Worm (Caenorhabditis elegans) whole organism, young adult: ENCODE data around the gene clec-121.

Experiments
- C17E4.6 ChIP-seq: fragments of 200-800 bp; sonication (Bioruptor generic); IDR thresholded peaks from 2 replicates; pipeline ENCODE4 v1.3.6; 2022; ENCODE audit warnings: missing genetic modification reagents, missing genetic modification characterization, missing compliant biosample characterization
- D2030.7 ChIP-seq: fragments of 200-800 bp; sonication (Bioruptor generic); IDR thresholded peaks from 2 replicates; pipeline ENCODE4 v1.3.6; 2022; ENCODE audit warnings: missing genetic modification reagents, missing genetic modification characterization, missing compliant biosample characterization
- F23B12.7 ChIP-seq: sonication (generic microtip); optimal IDR thresholded peaks from 2 replicates; lab custom pipeline; 2017; ENCODE audit warnings: missing genetic modification characterization, mild to moderate bottlenecking, missing compliant biosample characterization, antibody characterized with exemption, moderate library complexity; ENCODE audit not compliant: insufficient read depth
- F49E8.2 ChIP-seq: sonication (generic microtip); optimal IDR thresholded peaks from 3 replicates; lab custom pipeline; 2017; ENCODE audit warnings: missing genetic modification characterization, mild to moderate bottlenecking, missing compliant biosample characterization, antibody characterized with exemption, moderate library complexity; ENCODE audit not compliant: insufficient read depth
- ama-1 ChIP-seq, 3 experiments: fragments of 150-350 bp in 1 of 3; sonication (generic microtip) in 2 of 3; optimal IDR thresholded peaks; 2 replicates each; lab custom pipeline; 2014 to 2018; ENCODE audit warnings: missing biosample characterization in 2 of 3, missing genetic modification characterization in 2 of 3, missing genetic modification reagents in 2 of 3
- aptf-3 ChIP-seq: fragments of 200-800 bp; sonication (Bioruptor generic); IDR thresholded peaks from 2 replicates; pipeline ENCODE4 v1.3.6; 2022; ENCODE audit warnings: missing genetic modification characterization, missing compliant biosample characterization
- bed-1 ChIP-seq: fragments of 200-800 bp; sonication (Bioruptor generic); IDR thresholded peaks from 2 replicates; pipeline ENCODE4 v1.3.6; 2022; ENCODE audit warnings: missing genetic modification reagents, missing genetic modification characterization, missing compliant biosample characterization
- cebp-1 ChIP-seq, 2 experiments: fragments of 200-800 bp in 1 of 2; sonication (Bioruptor generic) in 1 of 2; sonication (generic microtip) in 1 of 2; IDR thresholded peaks in 1 of 2; optimal IDR thresholded peaks in 1 of 2; 2 replicates each; pipeline versions ENCODE4 v1.3.6 to Lab custom; 2017 to 2022; ENCODE audit warnings: missing compliant biosample characterization in 2 of 2, missing genetic modification characterization in 2 of 2, mild to moderate bottlenecking in 1 of 2, missing genetic modification reagents in 1 of 2, moderate library complexity in 1 of 2
- chd-7 ChIP-seq: sonication (generic microtip); optimal IDR thresholded peaks from 2 replicates; lab custom pipeline; 2016; ENCODE audit warnings: mild to moderate bottlenecking, missing genetic modification characterization, moderate library complexity, missing compliant biosample characterization
- dox-1 ChIP-seq: fragments of 200-800 bp; sonication (Bioruptor generic); IDR thresholded peaks from 2 replicates; pipeline ENCODE4 v1.3.6; 2022; ENCODE audit warnings: missing genetic modification reagents, missing genetic modification characterization, missing compliant biosample characterization
- dpl-1 ChIP-seq: fragments of 150-350 bp; optimal IDR thresholded peaks from 2 replicates; lab custom pipeline; 2014; ENCODE audit warnings: missing biosample characterization, missing genetic modification reagents, missing genetic modification characterization
- egrh-3 ChIP-seq: fragments of 200-800 bp; sonication (Bioruptor generic); IDR thresholded peaks from 2 replicates; pipeline ENCODE4 v1.3.6; 2022; ENCODE audit warnings: missing genetic modification reagents, missing genetic modification characterization, missing compliant biosample characterization
- ets-4 ChIP-seq: fragments of 200-800 bp; sonication (Bioruptor generic); optimal IDR thresholded peaks from 2 replicates; lab custom pipeline; 2018; ENCODE audit warnings: mild to moderate bottlenecking, missing genetic modification characterization, missing compliant biosample characterization
- him-1 ChIP-seq: sonication (generic microtip); optimal IDR thresholded peaks from 2 replicates; lab custom pipeline; 2016; ENCODE audit warnings: missing genotype, missing genetic modification reagents, missing genetic modification characterization, missing compliant biosample characterization
- hsf-1 ChIP-seq: fragments of 200-800 bp; sonication (Bioruptor generic); IDR thresholded peaks from 2 replicates; pipeline ENCODE4 v1.3.6; 2022; ENCODE audit warnings: missing genetic modification reagents, missing genetic modification characterization, missing compliant biosample characterization
- lir-1 ChIP-seq: fragments of 200-800 bp; sonication (Bioruptor generic); conservative IDR thresholded peaks from 2 replicates; pipeline ENCODE4 v1.3.6; 2022; ENCODE audit warnings: missing genetic modification reagents, missing genetic modification characterization, missing compliant biosample characterization
- madf-3 ChIP-seq: fragments of 200-800 bp; sonication (Bioruptor generic); IDR thresholded peaks from 2 replicates; pipeline ENCODE4 v1.3.6; 2022; ENCODE audit warnings: missing genetic modification reagents, missing genetic modification characterization, missing compliant biosample characterization
- mxl-1 ChIP-seq: sonication (generic microtip); optimal IDR thresholded peaks from 2 replicates; lab custom pipeline; 2016; ENCODE audit warnings: missing genetic modification characterization, missing compliant biosample characterization
- nhr-179 ChIP-seq: sonication (generic microtip); optimal IDR thresholded peaks from 2 replicates; lab custom pipeline; 2016; ENCODE audit warnings: mild to moderate bottlenecking, missing genetic modification characterization, missing compliant biosample characterization
- rec-8 ChIP-seq, 2 experiments: sonication (generic microtip); optimal IDR thresholded peaks; 2 replicates each; lab custom pipeline; 2016; ENCODE audit warnings: mild to moderate bottlenecking in 2 of 2, missing genetic modification characterization in 2 of 2, missing genetic modification reagents in 2 of 2, missing genotype in 2 of 2, missing biosample characterization in 1 of 2, missing compliant biosample characterization in 1 of 2, moderate library complexity in 1 of 2
- rpc-1 ChIP-seq, 2 experiments: fragments of 150-350 bp in 1 of 2; sonication (generic microtip) in 1 of 2; optimal IDR thresholded peaks; 2 replicates each; lab custom pipeline; 2014 to 2018; ENCODE audit warnings: missing biosample characterization in 1 of 2, missing genetic modification characterization in 1 of 2, missing genetic modification reagents in 1 of 2, missing genotype in 1 of 2
- sdz-38 ChIP-seq: sonication (generic microtip); optimal IDR thresholded peaks from 2 replicates; lab custom pipeline; 2016; ENCODE audit warnings: missing genotype, missing genetic modification characterization, missing compliant biosample characterization
- sea-2 ChIP-seq: fragments of 200-800 bp; sonication (Bioruptor generic); IDR thresholded peaks from 2 replicates; pipeline ENCODE4 v1.3.6; 2022; ENCODE audit warnings: missing genetic modification characterization, missing compliant biosample characterization
- snpc-1.1 ChIP-seq: sonication (generic microtip); optimal IDR thresholded peaks from 2 replicates; lab custom pipeline; 2017; ENCODE audit warnings: missing genetic modification characterization, mild to moderate bottlenecking, missing compliant biosample characterization, antibody characterized with exemption, moderate library complexity, missing genotype, missing genetic modification reagents; ENCODE audit not compliant: insufficient read depth
- snpc-4 ChIP-seq, 5 experiments: fragments of 150-350 bp in 1 of 5; sonication (generic microtip) in 4 of 5; optimal IDR thresholded peaks; 2 replicates each; lab custom pipeline; 2014 to 2018; ENCODE audit warnings: missing genetic modification characterization in 5 of 5, missing biosample characterization in 3 of 5, antibody characterized with exemption in 2 of 5, mild to moderate bottlenecking in 2 of 5, missing compliant biosample characterization in 2 of 5, missing genotype in 2 of 5, moderate library complexity in 2 of 5, missing genetic modification reagents in 1 of 5
- tlf-1 ChIP-seq: fragments of 200-800 bp; sonication (Bioruptor generic); optimal IDR thresholded peaks from 2 replicates; lab custom pipeline; 2018; ENCODE audit warnings: mild to moderate bottlenecking, missing genetic modification characterization, missing compliant biosample characterization
- unc-130 ChIP-seq: sonication (generic microtip); optimal IDR thresholded peaks from 2 replicates; lab custom pipeline; 2016; ENCODE audit warnings: missing genetic modification reagents, missing genetic modification characterization, missing compliant biosample characterization
- zfh-2 ChIP-seq: fragments of 200-800 bp; sonication (Bioruptor generic); conservative IDR thresholded peaks from 2 replicates; pipeline ENCODE4 v1.3.6; 2022; ENCODE audit warnings: missing genetic modification reagents, missing genetic modification characterization, missing compliant biosample characterization
- ztf-25 ChIP-seq: fragments of 200-800 bp; sonication (Bioruptor generic); IDR thresholded peaks from 2 replicates; pipeline ENCODE4 v1.3.6; 2022; ENCODE audit warnings: missing genetic modification reagents, missing genetic modification characterization, missing compliant biosample characterization
- ztf-3 ChIP-seq: fragments of 200-800 bp; sonication (Bioruptor generic); optimal IDR thresholded peaks from 2 replicates; lab custom pipeline; 2018; ENCODE audit warnings: mild to moderate bottlenecking, missing genetic modification characterization, missing compliant biosample characterization

Gene clec-121

ce11 chrII:3100546-3100945 lies 1.6 kb upstream of the clec-121 start, which contains the start of gene srg-24:
srg-24 (minus strand) TSS chrII:3100646.
- no peak for TF ChIP-seq lir-1
- no peak for TF ChIP-seq C17E4.6 (GFP tag; lab: Robert Waterston, UW)
- TF ChIP-seq dpl-1 (GFP tag; lab: Kevin White, UChicago): no peak
- TF ChIP-seq F49E8.2: no peak
- no peak for TF ChIP-seq D2030.7 (GFP tag; lab: Robert Waterston, UW)
- TF ChIP-seq cebp-1 (GFP tag; IDR thresholded peaks at IDR 0.05; lab: Robert Waterston, UW): no peak
- TF ChIP-seq cebp-1 (tag; optimal IDR thresholded peaks at IDR 0.05; lab: Kevin White, UChicago): no peak
- no peak for TF ChIP-seq ztf-25 (GFP tag; lab: Robert Waterston, UW)
- TF ChIP-seq unc-130 (GFP tag; lab: Kevin White, UChicago): no peak
- TF ChIP-seq rec-8 (tag; optimal IDR thresholded peaks at IDR 0.05; lab: Kevin White, UChicago): no peak
- no peak for TF ChIP-seq F23B12.7
- TF ChIP-seq ztf-3: no peak
- no peak for TF ChIP-seq hsf-1 (GFP tag; lab: Robert Waterston, UW)
- TF ChIP-seq bed-1 (GFP tag; lab: Robert Waterston, UW): no peak
- TF ChIP-seq ets-4 (GFP tag; lab: Kevin White, UChicago): no peak
- no peak for TF ChIP-seq mxl-1 (tag; lab: Kevin White, UChicago)
- TF ChIP-seq rpc-1 (optimal IDR thresholded peaks at IDR 0.05; lab: Kevin White, UChicago): no peak
- TF ChIP-seq rpc-1 (tag; optimal IDR thresholded peaks at IDR 0.05; lab: Kevin White, UChicago): no peak
- TF ChIP-seq sdz-38 (tag; lab: Kevin White, UChicago): no peak
- no peak for TF ChIP-seq aptf-3 (GFP tag; lab: Robert Waterston, UW)
- no peak for TF ChIP-seq him-1 (tag; lab: Kevin White, UChicago)

ce11 chrII:3105765-3106164 lies 3.6 kb downstream of the clec-121 start, which contains the start of gene clec-122:
clec-122 (plus strand) TSS chrII:3106065.
- TF ChIP-seq tlf-1 (GFP tag; lab: Kevin White, UChicago): no peak
- no peak for TF ChIP-seq cebp-1 (GFP tag; IDR thresholded peaks at IDR 0.05; lab: Robert Waterston, UW)
- no peak for TF ChIP-seq cebp-1 (tag; optimal IDR thresholded peaks at IDR 0.05; lab: Kevin White, UChicago)

ce11 chrII:3108101-3108500 lies 6.0 kb downstream of the clec-121 start:
- TF ChIP-seq chd-7 (tag; lab: Kevin White, UChicago) (peak; percentile 7), madf-3 (no peak), zfh-2 (peak; percentile 93), ama-1 (optimal IDR thresholded peaks at IDR 0.05; lab: Kevin White, UChicago) (no peak), ama-1 (GFP tag; optimal IDR thresholded peaks at IDR 0.05; lab: Kevin White, UChicago) (no peak), sea-2 (no peak), snpc-1.1 (peak; percentile 59), him-1 (tag; lab: Kevin White, UChicago) (no peak), egrh-3 (GFP tag; lab: Robert Waterston, UW) (peak; percentile 84), snpc-4 (GFP tag; optimal IDR thresholded peaks at IDR 0.05; lab: Kevin White, UChicago) (no peak), snpc-4 (tag; optimal IDR thresholded peaks at IDR 0.05; lab: Kevin White, UChicago) (peak in 3 of 4 experiments; percentile 51 to 81 (median 58))

ce11 chrII:3109533-3109932 lies 7.4 kb downstream of the clec-121 start:
- TF ChIP-seq nhr-179: no peak
- peak; percentile 55; the same call in 1 of the 2 replicates for TF ChIP-seq zfh-2
- 0 out of 2 replicates have a peak, but pooled peaks have one; percentile 12 for TF ChIP-seq dox-1 (GFP tag; lab: Robert Waterston, UW)
